Worm (Caenorhabditis elegans): Measurements from ENCODE around the gene unc-17.

ce11 chrIV:3626447-3626846 is 1.9 kb upstream of the unc-17 start:
- TF ChIP-seq flt-1 (GFP tag; IDR thresholded peaks at IDR 0.05) = no peak
- TF ChIP-seq ztf-29 (GFP tag; IDR thresholded peaks at IDR 0.05) = no peak
- no peak for TF ChIP-seq ref-1 (GFP tag; conservative IDR thresholded peaks at IDR 0.05)
